Worm (Caenorhabditis elegans) whole organism, L1 larva: ENCODE measurements around the gene tsn-1.

Experiments
- C04F5.9 ChIP-seq: sonication (generic microtip); optimal IDR thresholded peaks from 2 replicates; lab custom pipeline; 2016; ENCODE audit warnings: missing genetic modification characterization, missing compliant biosample characterization
- aly-2 ChIP-seq: fragments of 150-350 bp; optimal IDR thresholded peaks from 2 replicates; lab custom pipeline; 2014; ENCODE audit warnings: missing biosample characterization, missing genetic modification characterization
- blmp-1 ChIP-seq: fragments of 150-350 bp; optimal IDR thresholded peaks from 2 replicates; lab custom pipeline; 2014; ENCODE audit warnings: missing biosample characterization, missing genetic modification characterization
- ceh-82 ChIP-seq, 3 experiments: fragments of 150-350 bp in 1 of 3; sonication (generic microtip) in 2 of 3; optimal IDR thresholded peaks; 2 replicates each; lab custom pipeline; 2014 to 2017; ENCODE audit warnings: missing biosample characterization in 3 of 3, missing genetic modification characterization in 3 of 3
- dpl-1 ChIP-seq, 3 experiments: fragments of 150-350 bp in 2 of 3; sonication (generic microtip) in 1 of 3; optimal IDR thresholded peaks; 2 replicates each; lab custom pipeline; 2014 to 2017; ENCODE audit warnings: missing biosample characterization in 3 of 3, missing genetic modification characterization in 3 of 3, missing genetic modification reagents in 3 of 3
- efl-1 ChIP-seq, 4 experiments: fragments of 150-350 bp; optimal IDR thresholded peaks in 3 of 4; peaks in 1 of 4; 1 replicate in 1 of 4; 2 replicates in 3 of 4; lab custom pipeline; 2014; ENCODE audit warnings: missing biosample characterization in 2 of 4, missing genetic modification characterization in 2 of 4, missing genetic modification reagents in 2 of 4
- egl-27 ChIP-seq, 2 experiments: fragments of 150-350 bp in 1 of 2; sonication (generic microtip); optimal IDR thresholded peaks; 3 replicates each; lab custom pipeline; 2017 to 2018; ENCODE audit warnings: missing biosample characterization in 2 of 2, missing genetic modification characterization in 2 of 2, missing genetic modification reagents in 2 of 2
- elt-2 ChIP-seq: sonication (generic microtip); optimal IDR thresholded peaks from 2 replicates; lab custom pipeline; 2016; ENCODE audit warnings: missing genetic modification characterization, mild to moderate bottlenecking, inconsistent platforms, missing compliant biosample characterization, missing genetic modification reagents
- elt-3 ChIP-seq, 6 experiments: fragments of 150-350 bp in 1 of 6; sonication (generic microtip); optimal IDR thresholded peaks; 2 replicates each; lab custom pipeline; 2017 to 2018; ENCODE audit warnings: missing biosample characterization in 6 of 6, missing genetic modification characterization in 6 of 6, inconsistent platforms in 1 of 6
- fkh-8 ChIP-seq: sonication (generic microtip); optimal IDR thresholded peaks from 2 replicates; lab custom pipeline; 2016; ENCODE audit warnings: mild to moderate bottlenecking, missing genetic modification characterization, missing compliant biosample characterization
- hlh-4 ChIP-seq: sonication (generic microtip); optimal IDR thresholded peaks from 2 replicates; lab custom pipeline; 2016; ENCODE audit warnings: mild to moderate bottlenecking, missing genetic modification characterization, missing compliant biosample characterization
- isw-1 ChIP-seq: fragments of 200-800 bp; sonication (Bioruptor generic); IDR thresholded peaks from 2 replicates; pipeline ENCODE4 v1.3.6; 2022; ENCODE audit warnings: missing genetic modification characterization, missing compliant biosample characterization
- jun-1 ChIP-seq: fragments of 150-350 bp; optimal IDR thresholded peaks from 2 replicates; lab custom pipeline; 2014; ENCODE audit warnings: missing biosample characterization, missing genetic modification reagents, missing genetic modification characterization
- lin-15B ChIP-seq: fragments of 150-350 bp; sonication (generic microtip); optimal IDR thresholded peaks from 3 replicates; lab custom pipeline; 2014; ENCODE audit warnings: missing biosample characterization, missing genetic modification characterization
- lin-35 ChIP-seq, 2 experiments: fragments of 150-350 bp; optimal IDR thresholded peaks; 2 replicates each; lab custom pipeline; 2014; ENCODE audit warnings: missing biosample characterization in 2 of 2, missing genetic modification characterization in 2 of 2, missing genetic modification reagents in 2 of 2
- lin-39 ChIP-seq: fragments of 150-350 bp; optimal IDR thresholded peaks from 2 replicates; lab custom pipeline; 2014; ENCODE audit warnings: missing biosample characterization, missing genetic modification reagents, missing genetic modification characterization
- lir-3 ChIP-seq: sonication (generic microtip); optimal IDR thresholded peaks from 2 replicates; lab custom pipeline; 2016; ENCODE audit warnings: mild to moderate bottlenecking, missing genetic modification characterization, moderate library complexity, missing compliant biosample characterization; ENCODE audit not compliant: poor library complexity
- lsy-2 ChIP-seq, 2 experiments: fragments of 150-350 bp; optimal IDR thresholded peaks; 2 replicates each; lab custom pipeline; 2014; ENCODE audit warnings: missing biosample characterization in 2 of 2, missing genetic modification characterization in 2 of 2
- mab-9 ChIP-seq: fragments of 200-800 bp; sonication (Bioruptor generic); IDR thresholded peaks from 2 replicates; pipeline ENCODE4 v1.3.6; 2022; ENCODE audit warnings: missing genetic modification reagents, missing genetic modification characterization, missing compliant biosample characterization
- mdl-1 ChIP-seq, 2 experiments: fragments of 150-350 bp; optimal IDR thresholded peaks; 2 replicates each; lab custom pipeline; 2014 to 2017; ENCODE audit warnings: missing biosample characterization in 2 of 2, missing genetic modification characterization in 2 of 2, inconsistent platforms in 1 of 2
- nhr-71 ChIP-seq: sonication (generic microtip); optimal IDR thresholded peaks from 2 replicates; lab custom pipeline; 2016; ENCODE audit warnings: mild to moderate bottlenecking, missing genetic modification characterization, moderate library complexity, missing compliant biosample characterization
- nhr-77 ChIP-seq: fragments of 150-350 bp; optimal IDR thresholded peaks from 2 replicates; lab custom pipeline; 2014; ENCODE audit warnings: missing biosample characterization, missing genetic modification characterization
- nhr-85 ChIP-seq: sonication (generic microtip); peaks from one replicate; lab custom pipeline; 2016; ENCODE audit warnings: missing genetic modification characterization, inconsistent platforms, missing compliant biosample characterization
- nhr-90 ChIP-seq: sonication (generic microtip); optimal IDR thresholded peaks from 2 replicates; lab custom pipeline; 2016; ENCODE audit warnings: mild to moderate bottlenecking, missing genetic modification characterization, missing compliant biosample characterization; ENCODE audit not compliant: poor library complexity
- pag-3 ChIP-seq: sonication (generic microtip); optimal IDR thresholded peaks from 2 replicates; lab custom pipeline; 2017; ENCODE audit warnings: missing genetic modification characterization, mild to moderate bottlenecking, missing compliant biosample characterization, antibody characterized with exemption, borderline replicate concordance; ENCODE audit not compliant: insufficient read depth
- pax-3 ChIP-seq: fragments of 200-800 bp; sonication (Bioruptor generic); optimal IDR thresholded peaks from 2 replicates; lab custom pipeline; 2018; ENCODE audit warnings: mild to moderate bottlenecking, missing genetic modification characterization, moderate library complexity, missing compliant biosample characterization
- rnt-1 ChIP-seq: sonication (generic microtip); optimal IDR thresholded peaks from 2 replicates; lab custom pipeline; 2016; ENCODE audit warnings: mild to moderate bottlenecking, missing genetic modification characterization, moderate library complexity, missing compliant biosample characterization
- skn-1 ChIP-seq: fragments of 150-350 bp; optimal IDR thresholded peaks from 2 replicates; lab custom pipeline; 2014; ENCODE audit warnings: missing biosample characterization, missing genetic modification characterization
- snu-23 ChIP-seq: sonication (generic microtip); optimal IDR thresholded peaks from 2 replicates; lab custom pipeline; 2016; ENCODE audit warnings: missing genetic modification characterization, missing compliant biosample characterization
- sox-4 ChIP-seq: sonication (generic microtip); optimal IDR thresholded peaks from 2 replicates; lab custom pipeline; 2016; ENCODE audit warnings: missing genetic modification characterization, missing compliant biosample characterization
- sup-37 ChIP-seq: fragments of 200-800 bp; sonication (Bioruptor generic); optimal IDR thresholded peaks from 2 replicates; lab custom pipeline; 2018; ENCODE audit warnings: mild to moderate bottlenecking, missing genetic modification characterization, missing compliant biosample characterization
- swsn-7 ChIP-seq: sonication (generic microtip); optimal IDR thresholded peaks from 2 replicates; lab custom pipeline; 2016; ENCODE audit warnings: missing genetic modification characterization, missing compliant biosample characterization
- tbx-2 ChIP-seq: sonication (generic microtip); optimal IDR thresholded peaks from 2 replicates; lab custom pipeline; 2016; ENCODE audit warnings: missing genetic modification characterization, missing compliant biosample characterization
- tlp-1 ChIP-seq: fragments of 150-350 bp; optimal IDR thresholded peaks from 2 replicates; lab custom pipeline; 2014; ENCODE audit warnings: missing biosample characterization, missing genetic modification characterization
- vab-15 ChIP-seq: sonication (generic microtip); optimal IDR thresholded peaks from 2 replicates; lab custom pipeline; 2017; ENCODE audit warnings: missing genotype, mild to moderate bottlenecking, missing genetic modification characterization, missing compliant biosample characterization
- xbp-1 ChIP-seq: sonication (generic microtip); optimal IDR thresholded peaks from 2 replicates; lab custom pipeline; 2016; ENCODE audit warnings: missing genetic modification characterization, missing compliant biosample characterization
- ztf-11 ChIP-seq, 2 experiments: sonication (generic microtip); optimal IDR thresholded peaks; 2 replicates each; lab custom pipeline; 2016 to 2017; ENCODE audit warnings: missing genetic modification characterization in 2 of 2, missing biosample characterization in 1 of 2, missing compliant biosample characterization in 1 of 2

Gene tsn-1

ce11 chrII:4701482-4702119, 5.0 kb upstream of the tsn-1 start, which contains the start of gene unc-85 (continued):
- TF ChIP-seq aly-2 (tag; lab: Kevin White, UChicago), result peak; percentile 25
- peak; percentile 44 to 80 (median 70) for TF ChIP-seq dpl-1 (GFP tag; optimal IDR thresholded peaks at IDR 0.05; lab: Kevin White, UChicago)
- TF ChIP-seq lin-35 (GFP tag; optimal IDR thresholded peaks at IDR 0.05; lab: Kevin White, UChicago), result peak; percentile 43 to 80
- peak; percentile 28 for TF ChIP-seq C04F5.9
- TF ChIP-seq tbx-2, result peak; percentile 69
- peak; percentile 73 for TF ChIP-seq swsn-7
- peak; percentile 89 for TF ChIP-seq nhr-85 (tag; lab: Kevin White, UChicago)
- peak; percentile 88 for TF ChIP-seq isw-1
- TF ChIP-seq elt-3 (tag; optimal IDR thresholded peaks at IDR 0.05; lab: Kevin White, UChicago), result peak in 1 of 6 experiments; percentile 18
- TF ChIP-seq skn-1 (tag; lab: Kevin White, UChicago), result peak; percentile 45
- peak; percentile 72 to 88 for TF ChIP-seq lsy-2 (tag; optimal IDR thresholded peaks at IDR 0.05; lab: Kevin White, UChicago)
- TF ChIP-seq nhr-77 (tag; lab: Kevin White, UChicago), result peak; percentile 22
- peak; percentile 76 for TF ChIP-seq snu-23 (GFP tag; lab: Kevin White, UChicago)
- peak; percentile 60 for TF ChIP-seq elt-2 (tag; lab: Kevin White, UChicago)
- TF ChIP-seq nhr-71 (tag; lab: Kevin White, UChicago), result peak; percentile 87
- TF ChIP-seq fkh-8 (tag; lab: Kevin White, UChicago), result peak; percentile 54
- TF ChIP-seq pax-3, result peak; percentile 36
- peak in 1 of 2 experiments; percentile 8 for TF ChIP-seq mdl-1 (tag; optimal IDR thresholded peaks at IDR 0.05; lab: Kevin White, UChicago)
- TF ChIP-seq efl-1 (optimal IDR thresholded peaks at IDR 0.05; lab: Kevin White, UChicago), result peak; percentile 74 to 76
- TF ChIP-seq efl-1 (GFP tag; optimal IDR thresholded peaks at IDR 0.05 in 1 of 2; lab: Kevin White, UChicago), result peak; percentile 71 to 96
- peak in 2 of 3 experiments; percentile 24 to 65 for TF ChIP-seq ceh-82 (tag; optimal IDR thresholded peaks at IDR 0.05; lab: Kevin White, UChicago)
- TF ChIP-seq mab-9, result peak; percentile 69
- peak; percentile 8 for TF ChIP-seq vab-15
- TF ChIP-seq xbp-1, result peak; percentile 61
- peak; percentile 40 for TF ChIP-seq sox-4 (tag; lab: Kevin White, UChicago)
- TF ChIP-seq blmp-1 (tag; lab: Kevin White, UChicago), result peak; percentile 20

DNA sequence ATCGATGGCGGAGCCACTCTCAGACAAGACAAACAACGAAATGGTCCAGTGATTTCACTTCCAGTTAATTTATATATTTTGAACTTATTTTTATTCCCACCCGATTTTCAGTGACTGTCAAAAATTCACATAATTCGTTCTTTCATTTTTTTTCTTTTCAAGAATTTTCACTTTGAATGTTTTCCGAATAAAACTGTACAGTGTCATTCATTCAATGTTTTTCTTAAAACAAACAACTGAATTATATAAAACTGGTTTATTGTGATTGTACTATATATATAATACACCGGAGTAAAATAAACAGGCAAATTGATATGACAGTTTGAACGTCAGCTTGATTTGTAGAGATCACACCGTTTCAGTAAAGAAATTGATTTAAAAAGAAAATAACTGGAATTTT, 3.6 kb upstream of the tsn-1 start:
- TF ChIP-seq nhr-77 (tag; lab: Kevin White, UChicago) (no peak), tlp-1 (no peak)
- TF ChIP-seq, all 84 proteins: peak for 0

ce11 chrII:4710120-4710519, 3.5 kb downstream of the tsn-1 start, which contains the start of gene tag-151:
TSS of gene tag-151 (plus strand) at chrII:4710277.
- TF ChIP-seq nhr-90 (tag; lab: Kevin White, UChicago) (peak; percentile 11), efl-1 (optimal IDR thresholded peaks at IDR 0.05; lab: Kevin White, UChicago) (no peak), efl-1 (GFP tag; optimal IDR thresholded peaks at IDR 0.05 in 1 of 2; lab: Kevin White, UChicago) (peak in 1 of 2 experiments; percentile 52), hlh-4 (tag; lab: Kevin White, UChicago) (no peak), egl-27 (tag; optimal IDR thresholded peaks at IDR 0.05; lab: Kevin White, UChicago) (no peak), lsy-2 (tag; optimal IDR thresholded peaks at IDR 0.05; lab: Kevin White, UChicago) (peak in 1 of 2 experiments; percentile 1), jun-1 (no peak)

DNA sequence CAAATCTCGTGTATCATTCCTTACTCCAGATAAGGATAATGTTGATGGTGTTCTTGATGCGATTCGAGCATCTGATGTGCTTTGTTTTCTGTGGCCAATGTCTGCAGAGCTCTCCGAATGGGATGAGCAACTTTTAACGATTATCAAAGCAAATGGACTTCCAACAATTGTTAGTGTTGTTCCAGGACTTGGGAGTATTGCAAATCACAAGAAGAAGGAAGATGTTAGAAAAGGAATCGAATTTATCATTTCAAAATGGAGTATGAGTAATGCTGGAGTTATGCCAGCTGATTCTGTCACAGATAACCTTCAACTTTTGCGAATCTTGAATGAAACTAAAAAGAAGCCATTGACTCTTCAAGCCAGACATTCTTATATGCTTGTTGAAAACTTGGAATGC, 4.2 kb downstream of the tsn-1 start:
- TF ChIP-seq ztf-11 (tag; optimal IDR thresholded peaks at IDR 0.05; lab: Kevin White, UChicago), result no peak
- TF ChIP-seq lin-15B (tag; lab: Kevin White, UChicago), result no peak
- TF ChIP-seq efl-1 (optimal IDR thresholded peaks at IDR 0.05; lab: Kevin White, UChicago), result no peak
- TF ChIP-seq efl-1 (GFP tag; optimal IDR thresholded peaks at IDR 0.05 in 1 of 2; lab: Kevin White, UChicago), result no peak
- TF ChIP-seq lir-3 (tag; lab: Kevin White, UChicago), result no peak
- TF ChIP-seq rnt-1 (tag; lab: Kevin White, UChicago), result no peak
- TF ChIP-seq pag-3 (tag; lab: Kevin White, UChicago), result no peak
- no peak for TF ChIP-seq sup-37
- TF ChIP-seq tbx-2, result no peak
- no peak for TF ChIP-seq lin-39
